Worm (Caenorhabditis elegans) whole organism, early embryonic: ENCODE measurements around the gene msp-142.

Experiments
- B0310.2 ChIP-seq: sonication (generic microtip); optimal IDR thresholded peaks from 2 replicates; lab custom pipeline; 2016; ENCODE audit warnings: mild to moderate bottlenecking, missing genetic modification characterization, missing compliant biosample characterization
- F13C5.2 ChIP-seq: sonication (generic microtip); optimal IDR thresholded peaks from 2 replicates; lab custom pipeline; 2017; ENCODE audit warnings: mild to moderate bottlenecking, missing genetic modification characterization, inconsistent platforms, missing compliant biosample characterization
- aly-1 ChIP-seq: sonication (generic microtip); optimal IDR thresholded peaks from 2 replicates; lab custom pipeline; 2016; ENCODE audit warnings: missing genetic modification characterization, missing compliant biosample characterization
- ama-1 ChIP-seq: fragments of 150-350 bp; optimal IDR thresholded peaks from 2 replicates; lab custom pipeline; 2014
- ceh-13 ChIP-seq: fragments of 200-800 bp; sonication (Bioruptor generic); optimal IDR thresholded peaks from 2 replicates; lab custom pipeline; 2018; ENCODE audit warnings: mild to moderate bottlenecking, missing genetic modification characterization, missing compliant biosample characterization
- ceh-36 ChIP-seq: sonication (generic microtip); optimal IDR thresholded peaks from 2 replicates; lab custom pipeline; 2016; ENCODE audit warnings: missing genetic modification characterization, inconsistent platforms, missing compliant biosample characterization
- ets-7 ChIP-seq: sonication (generic microtip); optimal IDR thresholded peaks from 2 replicates; lab custom pipeline; 2016; ENCODE audit warnings: missing genotype, missing genetic modification characterization, missing compliant biosample characterization
- flt-1 ChIP-seq: fragments of 200-800 bp; sonication (Bioruptor generic); IDR thresholded peaks from 2 replicates; pipeline ENCODE4 v1.3.6; 2022; ENCODE audit warnings: missing genetic modification characterization, missing compliant biosample characterization
- hmbx-1 ChIP-seq: sonication (generic microtip); optimal IDR thresholded peaks from 2 replicates; lab custom pipeline; 2016; ENCODE audit warnings: mild to moderate bottlenecking, missing genetic modification characterization, missing compliant biosample characterization
- hmg-4 ChIP-seq: fragments of 200-800 bp; sonication (Bioruptor generic); optimal IDR thresholded peaks from 2 replicates; lab custom pipeline; 2018; ENCODE audit warnings: mild to moderate bottlenecking, missing genetic modification characterization, missing compliant biosample characterization
- hnd-1 ChIP-seq: sonication (generic microtip); optimal IDR thresholded peaks from 2 replicates; lab custom pipeline; 2016; ENCODE audit warnings: missing genetic modification characterization, missing compliant biosample characterization
- pes-1 ChIP-seq: fragments of 200-800 bp; sonication (Bioruptor generic); IDR thresholded peaks from 2 replicates; pipeline ENCODE4 v1.3.6; 2022; ENCODE audit warnings: missing genetic modification reagents, missing genetic modification characterization, missing compliant biosample characterization
- scrt-1 ChIP-seq: fragments of 200-800 bp; sonication (Bioruptor generic); IDR thresholded peaks from 2 replicates; pipeline ENCODE4 v1.3.6; 2022; ENCODE audit warnings: missing genetic modification characterization, missing compliant biosample characterization
- sea-1 ChIP-seq: fragments of 200-800 bp; sonication (Bioruptor generic); conservative IDR thresholded peaks from 2 replicates; pipeline ENCODE4 v1.3.6; 2022; ENCODE audit warnings: missing genetic modification characterization, missing compliant biosample characterization
- tbx-11 ChIP-seq: fragments of 200-800 bp; sonication (Bioruptor generic); IDR thresholded peaks from 2 replicates; pipeline ENCODE4 v1.3.6; 2022; ENCODE audit warnings: missing genetic modification characterization, missing compliant biosample characterization
- tbx-37 ChIP-seq: fragments of 200-800 bp; sonication (Bioruptor generic); conservative IDR thresholded peaks from 2 replicates; pipeline ENCODE4 v1.3.6; 2022; ENCODE audit warnings: missing genetic modification reagents, missing genetic modification characterization, missing compliant biosample characterization
- tra-4 ChIP-seq: sonication (generic microtip); optimal IDR thresholded peaks from 2 replicates; lab custom pipeline; 2017; ENCODE audit warnings: missing genetic modification characterization, missing compliant biosample characterization

The msp-142 gene

DNA sequence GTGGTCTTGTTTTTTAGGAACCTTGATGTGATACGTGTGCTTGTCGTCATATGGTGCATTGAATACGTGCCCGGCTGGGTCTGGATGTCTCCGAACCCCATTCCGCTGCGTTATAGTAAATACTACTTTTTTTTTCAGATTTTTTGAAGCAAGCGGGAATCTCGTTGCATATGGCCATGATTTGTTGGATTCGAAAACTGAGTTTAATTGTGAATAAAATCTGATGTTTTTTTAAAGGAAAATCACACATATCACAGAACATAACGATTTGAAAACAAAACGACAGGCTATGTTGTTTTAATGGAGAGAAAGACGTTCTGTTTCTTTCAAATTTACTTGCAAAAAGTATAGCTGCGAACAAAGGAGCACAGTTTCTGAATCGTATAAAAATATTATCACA is 47.7 kb downstream of the msp-142 start, which contains the start of the genes ZK1248.17 and H41C03.3:
Gene ZK1248.17, minus strand, starts transcription at position 101 of the 400 bp plus-strand sequence.
Gene H41C03.3, plus strand, starts transcription at position 337 of the 400 bp plus-strand sequence.
- TF ChIP-seq B0310.2: no peak
- no peak for TF ChIP-seq hnd-1 (tag; lab: Kevin White, UChicago)
- TF ChIP-seq hmg-4 (GFP tag; lab: Kevin White, UChicago): no peak
- TF ChIP-seq hmbx-1: no peak
- no peak for TF ChIP-seq ceh-13 (GFP tag; lab: Kevin White, UChicago)
- no peak for TF ChIP-seq scrt-1 (GFP tag; lab: Robert Waterston, UW)
- no peak for TF ChIP-seq sea-1 (GFP tag; lab: Robert Waterston, UW)
- no peak for TF ChIP-seq flt-1 (GFP tag; lab: Robert Waterston, UW)
- no peak for TF ChIP-seq F13C5.2
- TF ChIP-seq ceh-36 (tag; lab: Kevin White, UChicago): no peak
- TF ChIP-seq tbx-37 (GFP tag; lab: Robert Waterston, UW): no peak
- TF ChIP-seq aly-1 (tag; lab: Kevin White, UChicago): no peak
- no peak for TF ChIP-seq tbx-11 (GFP tag; lab: Robert Waterston, UW)
- no peak for TF ChIP-seq tra-4 (tag; lab: Kevin White, UChicago)
- no peak for TF ChIP-seq pes-1 (GFP tag; lab: Robert Waterston, UW)
- TF ChIP-seq ama-1: no peak
- no peak for TF ChIP-seq ets-7

DNA sequence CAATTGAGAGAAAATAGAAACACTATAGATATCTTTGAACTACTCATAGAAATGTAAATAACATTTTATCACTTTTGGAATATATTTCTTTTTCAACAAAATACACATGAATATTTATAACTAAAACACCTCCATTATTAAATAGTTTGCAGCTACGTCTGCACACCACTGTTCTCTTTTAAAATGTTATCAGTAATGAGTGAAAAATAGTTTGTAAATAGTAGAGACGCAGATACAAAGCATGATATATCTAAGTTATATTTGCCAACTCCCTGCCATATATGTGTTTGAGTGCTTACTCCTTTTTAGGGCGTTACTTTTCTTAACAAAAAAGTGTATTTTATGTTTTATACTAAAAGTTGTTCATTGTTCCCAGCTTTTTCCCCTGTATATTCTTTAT is 48.5 kb downstream of the msp-142 start:
- TF ChIP-seq tra-4 (tag; lab: Kevin White, UChicago): no peak
- no peak for TF ChIP-seq hmbx-1
- no peak for TF ChIP-seq F13C5.2
- TF ChIP-seq flt-1 (GFP tag; lab: Robert Waterston, UW): no peak
- no peak for TF ChIP-seq ceh-13 (GFP tag; lab: Kevin White, UChicago)
- TF ChIP-seq scrt-1 (GFP tag; lab: Robert Waterston, UW): no peak
- no peak for TF ChIP-seq ets-7
